Fruit fly (Drosophila melanogaster) Kc167 (cell line): Measurements from ENCODE around the gene Jon25Bi.

Experiments used
- h ChIP-seq: fragments of >200 bp; optimal IDR thresholded peaks from 3 replicates; lab custom pipeline; 2018; ENCODE audit warnings: missing external identifiers
- psq ChIP-seq: fragments of >200 bp; optimal IDR thresholded peaks from 2 replicates; lab custom pipeline; 2017; ENCODE audit warnings: missing external identifiers

DNA sequence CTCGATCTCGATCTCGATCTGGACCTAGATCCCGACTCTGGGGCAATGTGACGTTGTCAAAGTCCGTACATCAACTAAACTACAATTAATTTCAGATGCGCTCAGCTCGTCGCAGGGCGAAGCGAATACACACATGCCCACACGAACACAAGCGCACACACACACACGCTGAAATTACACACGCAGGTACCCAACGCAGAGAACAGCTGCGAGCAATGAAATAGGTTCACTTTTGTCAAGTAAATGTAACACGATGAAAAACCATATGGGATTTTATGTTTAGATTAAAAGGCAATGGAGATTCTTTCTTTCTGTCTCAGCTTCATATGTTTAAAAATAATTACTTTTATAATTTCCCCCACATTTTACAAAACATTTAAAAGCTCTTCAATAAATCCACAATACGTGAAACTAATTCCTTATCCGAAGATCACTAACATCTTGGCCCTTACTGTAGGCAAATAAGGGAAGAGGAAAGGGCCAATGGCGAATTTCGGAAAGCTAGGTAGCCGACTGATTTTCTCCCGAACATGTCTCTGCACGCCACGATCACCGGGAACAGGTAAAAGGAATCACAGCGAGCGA, 45.4 kb upstream of the Jon25Bi start:
- no peak for TF ChIP-seq psq (lab: Kevin White, UChicago)
- TF ChIP-seq h (lab: Kevin White, UChicago) = no peak
